Fruit fly (Drosophila melanogaster) whole organism, embryonic: Measurements from ENCODE around the gene grsm.

ENCODE experiments used
- Blimp-1 ChIP-seq: fragments of 200-800 bp; sonication (Bioruptor generic); optimal IDR thresholded peaks from 3 replicates; lab custom pipeline; 2018; ENCODE audit warnings: missing biosample characterization, missing genetic modification characterization, mild to moderate bottlenecking, moderate library complexity, missing genetic modification reagents
- CG11504 ChIP-seq: fragments of 200-800 bp; sonication (Bioruptor generic); optimal IDR thresholded peaks from 3 replicates; lab custom pipeline; 2019; ENCODE audit warnings: missing biosample characterization, mild to moderate bottlenecking, missing genetic modification characterization, moderate library complexity
- CG12744 ChIP-seq: fragments of 200-800 bp; sonication (Bioruptor generic); optimal IDR thresholded peaks from 2 replicates; lab custom pipeline; 2016; ENCODE audit warnings: missing biosample characterization, missing genetic modification characterization
- CG14667 ChIP-seq: fragments of 200-800 bp; sonication (Bioruptor generic); IDR thresholded peaks from 2 replicates; pipeline ENCODE4 v1.3.6; 2022; ENCODE audit warnings: missing biosample characterization, missing genetic modification characterization
- CG16863 ChIP-seq: fragments of 200-800 bp; sonication (Bioruptor generic); optimal IDR thresholded peaks from 3 replicates; lab custom pipeline; 2016; ENCODE audit warnings: missing biosample characterization, missing genetic modification characterization
- CG17802 ChIP-seq: fragments of 200-800 bp; sonication (Bioruptor generic); optimal IDR thresholded peaks from 2 replicates; lab custom pipeline; 2018; ENCODE audit warnings: missing biosample characterization, mild to moderate bottlenecking, missing genetic modification characterization, moderate library complexity
- CG31365 ChIP-seq: fragments of 200-800 bp; sonication (Bioruptor generic); optimal IDR thresholded peaks from 2 replicates; lab custom pipeline; 2018; ENCODE audit warnings: missing biosample characterization, mild to moderate bottlenecking, missing genetic modification characterization
- CG32532 ChIP-seq: fragments of 200-800 bp; sonication (Bioruptor generic); IDR thresholded peaks from 2 replicates; pipeline ENCODE4 v1.3.6; 2022; ENCODE audit warnings: missing biosample characterization, missing genetic modification characterization
- CG32767 ChIP-seq: fragments of 200-800 bp; sonication (Bioruptor generic); IDR thresholded peaks from 2 replicates; pipeline ENCODE4 v1.3.6; 2022; ENCODE audit warnings: missing biosample characterization, missing genetic modification characterization
- CG6272 ChIP-seq: fragments of 200-800 bp; sonication (Bioruptor generic); IDR thresholded peaks from 2 replicates; pipeline ENCODE4 v1.3.6; 2022; ENCODE audit warnings: missing biosample characterization, missing genetic modification characterization
- CG7745 ChIP-seq: fragments of 200-800 bp; sonication (Bioruptor generic); optimal IDR thresholded peaks from 2 replicates; lab custom pipeline; 2018; ENCODE audit warnings: missing biosample characterization, mild to moderate bottlenecking, missing genetic modification characterization, moderate library complexity
- CG7786 ChIP-seq: fragments of 200-800 bp; sonication (Bioruptor generic); optimal IDR thresholded peaks from 2 replicates; lab custom pipeline; 2016; ENCODE audit warnings: missing biosample characterization, missing genetic modification characterization
- CG8089 ChIP-seq: fragments of 200-800 bp; sonication (Bioruptor generic); optimal IDR thresholded peaks from 3 replicates; lab custom pipeline; 2016; ENCODE audit warnings: missing biosample characterization, missing genetic modification characterization
- CG9215 ChIP-seq: fragments of 200-800 bp; sonication (Bioruptor generic); IDR thresholded peaks from 2 replicates; pipeline ENCODE4 v1.3.6; 2022; ENCODE audit warnings: missing biosample characterization, missing genetic modification characterization
- D ChIP-seq, 2 experiments: fragments of 200-800 bp in 1 of 2; fragments of >200 bp in 1 of 2; sonication (Bioruptor generic) in 1 of 2; optimal IDR thresholded peaks; 2 replicates in 1 of 2; 3 replicates in 1 of 2; lab custom pipeline; 2017; ENCODE audit warnings: mild to moderate bottlenecking in 1 of 2, missing biosample characterization in 1 of 2, missing genetic modification characterization in 1 of 2, missing genetic modification reagents in 1 of 2
- Dbx ChIP-seq: fragments of 200-800 bp; sonication (Bioruptor generic); IDR thresholded peaks from 3 replicates; pipeline ENCODE4 v1.3.6; 2022; ENCODE audit warnings: missing biosample characterization, missing genetic modification characterization
- Dp ChIP-seq: fragments of 200-800 bp; sonication (Bioruptor generic); optimal IDR thresholded peaks from 2 replicates; lab custom pipeline; 2018; ENCODE audit warnings: missing biosample characterization, mild to moderate bottlenecking, missing genetic modification characterization, moderate library complexity
- Elba2 ChIP-seq: fragments of 200-800 bp; sonication (Bioruptor generic); optimal IDR thresholded peaks from 3 replicates; lab custom pipeline; 2016; ENCODE audit warnings: missing biosample characterization, missing genetic modification characterization
- Hr51 ChIP-seq, 2 experiments: fragments of 200-800 bp; sonication (Bioruptor generic); optimal IDR thresholded peaks; 2 replicates in 1 of 2; 3 replicates in 1 of 2; lab custom pipeline; 2016 to 2018; ENCODE audit warnings: missing biosample characterization in 2 of 2, missing genetic modification characterization in 2 of 2, mild to moderate bottlenecking in 1 of 2, moderate library complexity in 1 of 2
- Med ChIP-seq: fragments of 200-800 bp; sonication (Bioruptor generic); peaks from one replicate; lab custom pipeline; 2016; ENCODE audit warnings: missing biosample characterization, missing genetic modification characterization, mild to moderate bottlenecking, inconsistent platforms, moderate library complexity
- NC2β ChIP-seq: fragments of 200-800 bp; sonication (Bioruptor generic); optimal IDR thresholded peaks from 2 replicates; lab custom pipeline; 2016; ENCODE audit warnings: missing biosample characterization, missing genetic modification characterization
- Spps ChIP-seq: fragments of 200-800 bp; sonication (Bioruptor generic); optimal IDR thresholded peaks from 2 replicates; lab custom pipeline; 2018; ENCODE audit warnings: missing biosample characterization, mild to moderate bottlenecking, missing genetic modification characterization
- Vsx1 ChIP-seq: fragments of 200-800 bp; sonication (Bioruptor generic); optimal IDR thresholded peaks from 2 replicates; lab custom pipeline; 2017; ENCODE audit warnings: missing biosample characterization, mild to moderate bottlenecking, missing genetic modification characterization, missing genetic modification reagents
- Xbp1 ChIP-seq: fragments of 200-800 bp; sonication (Bioruptor generic); optimal IDR thresholded peaks from 3 replicates; lab custom pipeline; 2016; ENCODE audit warnings: missing biosample characterization, mild to moderate bottlenecking, missing genetic modification characterization
- abd-A ChIP-seq: fragments of 200-800 bp; sonication (Bioruptor generic); optimal IDR thresholded peaks from 3 replicates; lab custom pipeline; 2019; ENCODE audit warnings: missing biosample characterization, mild to moderate bottlenecking, missing genetic modification characterization, moderate library complexity
- btn ChIP-seq: fragments of 200-800 bp; sonication (Bioruptor generic); optimal IDR thresholded peaks from 2 replicates; lab custom pipeline; 2016; ENCODE audit warnings: missing biosample characterization, missing genetic modification characterization
- cg ChIP-seq: fragments of 200-800 bp; sonication (Bioruptor generic); optimal IDR thresholded peaks from 3 replicates; lab custom pipeline; 2019; ENCODE audit warnings: missing biosample characterization, mild to moderate bottlenecking, missing genetic modification characterization, moderate library complexity
- da ChIP-seq: fragments of 200-800 bp; sonication (Bioruptor generic); optimal IDR thresholded peaks from 2 replicates; lab custom pipeline; 2016; ENCODE audit warnings: missing biosample characterization, missing genetic modification characterization
- danr ChIP-seq: fragments of 200-800 bp; sonication (Bioruptor generic); IDR thresholded peaks from 2 replicates; pipeline ENCODE4 v1.3.6; 2022; ENCODE audit warnings: missing biosample characterization, missing genetic modification characterization
- dm ChIP-seq: fragments of 200-800 bp; sonication (Bioruptor generic); optimal IDR thresholded peaks from 3 replicates; lab custom pipeline; 2016; ENCODE audit warnings: missing biosample characterization, missing genetic modification characterization
- dmrt99B ChIP-seq: fragments of 200-800 bp; sonication (Bioruptor generic); optimal IDR thresholded peaks from 2 replicates; lab custom pipeline; 2018; ENCODE audit warnings: missing biosample characterization, mild to moderate bottlenecking, missing genetic modification characterization, moderate library complexity
- ewg ChIP-seq: fragments of 200-800 bp; sonication (Bioruptor generic); optimal IDR thresholded peaks from 3 replicates; lab custom pipeline; 2017; ENCODE audit warnings: mild to moderate bottlenecking, missing biosample characterization, missing genetic modification reagents, missing genetic modification characterization
- her ChIP-seq: fragments of 200-800 bp; sonication (Bioruptor generic); optimal IDR thresholded peaks from 2 replicates; lab custom pipeline; 2016; ENCODE audit warnings: missing biosample characterization, missing genetic modification characterization
- ken ChIP-seq: fragments of 200-800 bp; sonication (Bioruptor generic); IDR thresholded peaks from 3 replicates; pipeline ENCODE4 v1.3.6; 2022; ENCODE audit warnings: missing biosample characterization, missing genetic modification characterization
- lmd ChIP-seq: fragments of 200-800 bp; sonication (Bioruptor generic); IDR thresholded peaks from 2 replicates; pipeline ENCODE4 v1.3.6; 2022; ENCODE audit warnings: missing biosample characterization, missing genetic modification characterization
- mam ChIP-seq: fragments of 200-800 bp; sonication (Bioruptor generic); optimal IDR thresholded peaks from 3 replicates; lab custom pipeline; 2016; ENCODE audit warnings: missing biosample characterization, missing genetic modification characterization
- nerfin-2 ChIP-seq: fragments of 200-800 bp; sonication (Bioruptor generic); IDR thresholded peaks from 2 replicates; pipeline ENCODE4 v1.3.6; 2022; ENCODE audit warnings: missing biosample characterization, missing genetic modification characterization; ENCODE audit not compliant: partially characterized antibody
- pan ChIP-seq, 4 experiments: fragments of >200 bp in 3 of 4; fragments of 200-800 bp in 1 of 4; sonication (Bioruptor generic) in 1 of 4; optimal IDR thresholded peaks in 3 of 4; IDR thresholded peaks in 1 of 4; 2 replicates each; pipeline versions ENCODE4 v1.3.6 to Lab custom; 2017 to 2022; ENCODE audit warnings: missing biosample characterization in 2 of 4, missing genetic modification characterization in 2 of 4, mixed read lengths in 1 of 4
- ranshi ChIP-seq: fragments of 200-800 bp; sonication (Bioruptor generic); IDR thresholded peaks from 2 replicates; pipeline ENCODE4 v1.3.6; 2022; ENCODE audit warnings: missing biosample characterization, missing genetic modification characterization
- rib ChIP-seq: fragments of 200-800 bp; sonication (Bioruptor generic); IDR thresholded peaks from 2 replicates; pipeline ENCODE4 v1.3.6; 2022; ENCODE audit warnings: missing biosample characterization, missing genetic modification characterization
- slou ChIP-seq: fragments of 200-800 bp; sonication (Bioruptor generic); optimal IDR thresholded peaks from 3 replicates; lab custom pipeline; 2016; ENCODE audit warnings: missing biosample characterization, missing genetic modification characterization
- stc ChIP-seq: fragments of 200-800 bp; sonication (Bioruptor generic); IDR thresholded peaks from 2 replicates; pipeline ENCODE4 v1.3.6; 2022; ENCODE audit warnings: missing biosample characterization, missing genetic modification characterization
- tna ChIP-seq: fragments of 200-800 bp; sonication (Bioruptor generic); IDR thresholded peaks from 2 replicates; pipeline ENCODE4 v1.3.6; 2022; ENCODE audit warnings: missing biosample characterization, missing genetic modification characterization; ENCODE audit not compliant: partially characterized antibody
- twi ChIP-seq: fragments of 200-800 bp; optimal IDR thresholded peaks from 2 replicates; lab custom pipeline; 2019; ENCODE audit warnings: missing biosample characterization, mild to moderate bottlenecking, missing genetic modification characterization, moderate library complexity
- unc-4 ChIP-seq: fragments of 200-800 bp; sonication (Bioruptor generic); IDR thresholded peaks from 2 replicates; pipeline ENCODE4 v1.3.6; 2022; ENCODE audit warnings: missing biosample characterization, missing genetic modification characterization; ENCODE audit not compliant: partially characterized antibody
- zen2 ChIP-seq: fragments of 200-800 bp; sonication (Bioruptor generic); IDR thresholded peaks from 3 replicates; pipeline ENCODE4 v1.3.6; 2022; ENCODE audit warnings: missing biosample characterization, missing genetic modification characterization; ENCODE audit not compliant: partially characterized antibody

grsm gene

dm6 chr3R:12960929-12961855, 6.3 kb downstream of the grsm start, which contains the start of gene Spc25 (continued):
- TF ChIP-seq her (GFP tag; lab: Kevin White, UChicago) (peak; percentile 51), CG7786 (peak; percentile 37), tna (GFP tag; lab: Robert Waterston, UW) (peak; percentile 87), CG17802 (tag; lab: Kevin White, UChicago) (no peak), rib (GFP tag; lab: Robert Waterston, UW) (peak; percentile 88), NC2β (GFP tag; lab: Kevin White, UChicago) (peak; percentile 24), D (optimal IDR thresholded peaks at IDR 0.05; lab: Kevin White, UChicago) (no peak), D (GFP tag; optimal IDR thresholded peaks at IDR 0.05; lab: Kevin White, UChicago) (no peak), Dp (GFP tag; lab: Kevin White, UChicago) (peak; percentile 76), CG7745 (tag; lab: Kevin White, UChicago) (no peak), twi (tag; lab: Kevin White, UChicago) (no peak), danr (no peak), CG31365 (tag; lab: Kevin White, UChicago) (no peak), slou (GFP tag; lab: Kevin White, UChicago) (peak; percentile 36), nerfin-2 (GFP tag; lab: Robert Waterston, UW) (peak; percentile 75), lmd (GFP tag; lab: Robert Waterston, UW) (peak; percentile 31; the same call in 1 of the 2 replicates), CG9215 (GFP tag; lab: Robert Waterston, UW) (peak; percentile 49; the same call in 1 of the 2 replicates), CG11504 (tag; lab: Kevin White, UChicago) (peak; percentile 26), Dbx (GFP tag; lab: Robert Waterston, UW) (peak; percentile 60; the same call in 2 of the 3 replicates), Hr51 (GFP tag; optimal IDR thresholded peaks at IDR 0.05; lab: Kevin White, UChicago) (peak; percentile 42 to 71), CG32767 (GFP tag; lab: Robert Waterston, UW) (no peak), abd-A (tag; lab: Kevin White, UChicago) (no peak), CG12744 (GFP tag; lab: Kevin White, UChicago) (peak; percentile 24), ewg (GFP tag; lab: Kevin White, UChicago) (no peak), Xbp1 (peak; percentile 68), cg (GFP tag; lab: Kevin White, UChicago) (no peak), da (GFP tag; lab: Kevin White, UChicago) (peak; percentile 24), dmrt99B (no peak), dm (GFP tag; lab: Kevin White, UChicago) (peak; percentile 43), stc (0 out of 2 replicates have a peak, but pooled peaks have one; percentile 31), Vsx1 (GFP tag; lab: Kevin White, UChicago) (no peak), Elba2 (GFP tag; lab: Kevin White, UChicago) (peak; percentile 64), btn (GFP tag; lab: Kevin White, UChicago) (no peak), CG32532 (peak; percentile 66), CG16863 (GFP tag; lab: Kevin White, UChicago) (peak; percentile 52), Blimp-1 (GFP tag; lab: Kevin White, UChicago) (no peak), mam (GFP tag; lab: Kevin White, UChicago) (peak; percentile 79), CG6272 (GFP tag; lab: Robert Waterston, UW) (peak; percentile 76), Med (GFP tag; lab: Kevin White, UChicago) (peak; percentile 94), pan (optimal IDR thresholded peaks at IDR 0.05; lab: Kevin White, UChicago) (no peak), pan (GFP tag; optimal IDR thresholded peaks at IDR 0.05 in 1 of 2, IDR thresholded peaks at IDR 0.05 in 1 of 2) (no peak), Spps (tag; lab: Kevin White, UChicago) (no peak), ken (GFP tag; lab: Robert Waterston, UW) (peak; percentile 75; the same call in 2 of the 3 replicates), CG14667 (GFP tag; lab: Robert Waterston, UW) (0 out of 2 replicates have a peak, but pooled peaks have one; percentile 4), CG8089 (GFP tag; lab: Kevin White, UChicago) (peak; percentile 23), zen2 (GFP tag; lab: Robert Waterston, UW) (peak; percentile 87), unc-4 (peak; percentile 93), ranshi (peak; percentile 66; the same call in 1 of the 2 replicates)
